Worm (Caenorhabditis elegans) whole organism, mixed stage, embryonic: ENCODE results near the gene F29B9.8.

Experiments used
- M03D4.4 ChIP-seq: sonication (generic microtip); optimal IDR thresholded peaks from 2 replicates; lab custom pipeline; 2017; ENCODE audit warnings: mild to moderate bottlenecking, missing genetic modification characterization, missing compliant biosample characterization
- blmp-1 ChIP-seq: fragments of 150-350 bp; optimal IDR thresholded peaks from 2 replicates; lab custom pipeline; 2014; ENCODE audit warnings: missing biosample characterization, missing genetic modification characterization
- ham-2 ChIP-seq: fragments of 200-800 bp; sonication (Bioruptor generic); optimal IDR thresholded peaks from 2 replicates; lab custom pipeline; 2018; ENCODE audit warnings: mild to moderate bottlenecking, missing genetic modification characterization, missing compliant biosample characterization
- mab-5 ChIP-seq: fragments of 150-350 bp; optimal IDR thresholded peaks from 2 replicates; lab custom pipeline; 2014; ENCODE audit warnings: missing biosample characterization, missing genetic modification characterization
- mep-1 ChIP-seq: fragments of 150-350 bp; optimal IDR thresholded peaks from 2 replicates; lab custom pipeline; 2017; ENCODE audit warnings: missing biosample characterization, missing genetic modification reagents, missing genetic modification characterization, inconsistent platforms
- mls-2 ChIP-seq: sonication (generic microtip); optimal IDR thresholded peaks from 2 replicates; lab custom pipeline; 2016; ENCODE audit warnings: mild to moderate bottlenecking, missing genetic modification characterization, moderate library complexity, missing compliant biosample characterization
- nhr-76 ChIP-seq: sonication (generic microtip); optimal IDR thresholded peaks from 2 replicates; lab custom pipeline; 2017; ENCODE audit warnings: missing biosample characterization, missing genetic modification characterization
- pha-4 ChIP-seq: fragments of 150-350 bp; optimal IDR thresholded peaks from 2 replicates; lab custom pipeline; 2018; ENCODE audit warnings: missing biosample characterization, missing genetic modification reagents, missing genetic modification characterization
- zip-8 ChIP-seq: fragments of 150-350 bp; optimal IDR thresholded peaks from 2 replicates; lab custom pipeline; 2014; ENCODE audit warnings: missing biosample characterization, missing genetic modification characterization
- ztf-11 ChIP-seq: fragments of 150-350 bp; optimal IDR thresholded peaks from 2 replicates; lab custom pipeline; 2014; ENCODE audit warnings: missing biosample characterization, missing genetic modification characterization

The F29B9.8 gene

DNA sequence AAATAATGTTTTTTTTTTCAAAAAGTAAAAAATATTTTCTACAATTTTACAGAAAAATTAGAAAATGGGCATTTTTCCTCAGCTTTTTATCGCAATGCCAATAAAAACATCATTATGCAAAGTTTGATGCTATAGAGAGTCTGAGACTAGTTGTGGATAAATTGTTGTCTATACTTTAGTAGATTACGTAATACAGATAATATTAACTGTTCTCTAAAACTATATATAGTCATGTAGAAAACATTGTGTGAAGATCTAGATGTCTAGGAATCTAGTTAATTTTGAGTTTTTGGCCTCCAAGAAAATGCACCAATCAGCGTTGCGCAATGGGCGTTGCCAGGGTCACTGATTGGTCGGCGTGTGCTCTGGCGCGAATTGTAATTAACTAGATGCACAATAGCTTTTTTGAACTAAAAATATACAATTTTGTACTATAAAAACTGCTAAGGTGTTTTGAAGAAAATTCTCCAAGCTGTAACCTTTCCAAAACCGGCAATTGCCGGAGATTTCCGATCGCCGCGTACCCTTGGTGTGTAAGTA, 38.9 kb downstream of the F29B9.8 start:
- no peak for TF ChIP-seq ztf-11
- TF ChIP-seq mls-2 = no peak
- TF ChIP-seq mab-5 (tag; lab: Kevin White, UChicago) = no peak
- TF ChIP-seq zip-8 = peak; percentile 52

DNA sequence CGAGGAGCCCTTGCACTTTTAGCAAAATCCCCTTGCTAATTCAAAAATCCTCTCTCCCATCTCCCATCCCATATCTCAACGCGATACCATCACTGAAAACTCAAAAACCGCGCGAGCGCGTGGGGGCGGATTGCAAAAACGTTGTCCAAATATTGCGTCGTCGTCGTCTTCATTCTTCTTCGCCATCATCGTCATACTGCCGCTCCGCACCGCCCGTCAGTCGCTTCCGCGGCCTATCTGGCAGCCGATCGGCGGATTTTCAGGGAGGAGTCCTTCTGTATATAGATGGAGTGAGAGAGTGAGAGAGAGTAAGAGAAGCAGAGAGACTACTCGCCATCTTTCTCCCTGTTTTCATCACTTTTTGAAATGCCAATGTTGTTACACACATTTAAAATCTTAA, 39.4 kb downstream of the F29B9.8 start:
- TF ChIP-seq ham-2 (GFP tag; lab: Kevin White, UChicago) (peak; percentile 29), ztf-11 (no peak)

DNA sequence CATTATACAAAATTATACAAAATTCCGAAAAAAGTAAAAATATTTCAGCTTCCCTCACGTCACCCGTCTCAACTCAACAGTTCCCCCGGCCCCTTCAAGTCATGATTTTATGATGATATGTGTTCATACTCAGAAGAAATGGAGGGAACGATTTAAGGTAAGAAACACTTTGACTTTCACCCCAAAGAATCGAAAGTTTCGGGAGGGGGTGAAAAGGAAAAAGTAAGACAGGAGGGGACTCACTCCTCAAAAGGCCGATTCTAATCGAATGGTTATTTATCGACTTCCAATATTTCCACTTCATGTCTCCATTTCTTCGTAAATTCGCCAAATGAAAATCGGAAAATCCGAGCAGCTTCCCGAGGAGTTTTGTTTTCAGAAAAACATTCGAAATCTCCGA, 40.7 kb downstream of the F29B9.8 start, which contains the start of gene bus-4:
Gene bus-4, plus strand, starts transcription at position 49 of the 400 bp plus-strand sequence.
- no peak for TF ChIP-seq pha-4 (tag; lab: Kevin White, UChicago)
- peak; percentile 11 for TF ChIP-seq blmp-1 (tag; lab: Kevin White, UChicago)

DNA sequence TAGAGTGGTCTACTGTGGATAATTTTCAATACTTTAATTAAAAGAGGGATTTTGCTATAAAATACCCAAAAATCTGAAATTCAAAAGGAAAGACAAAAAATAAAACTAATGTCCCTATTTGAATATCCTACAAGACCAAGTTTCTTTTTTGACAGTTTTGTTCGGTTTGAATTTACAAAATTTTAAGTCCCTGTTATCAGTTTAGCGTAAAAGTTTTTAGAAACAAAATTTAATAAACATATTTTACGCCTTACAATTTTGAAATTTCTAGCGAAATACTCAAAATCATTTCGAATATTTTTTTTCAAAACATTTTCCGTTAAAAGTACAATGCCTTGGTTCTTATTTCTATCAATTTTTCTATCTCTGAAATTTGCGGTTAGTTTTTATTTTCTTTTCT, 45.0 kb downstream of the F29B9.8 start, which contains the start of gene spe-51:
Gene spe-51, plus strand, starts transcription at position 301 of the 400 bp plus-strand sequence.
- TF ChIP-seq M03D4.4 (tag; lab: Kevin White, UChicago) (no peak), mls-2 (no peak), nhr-76 (tag; lab: Kevin White, UChicago) (no peak), mep-1 (tag; lab: Kevin White, UChicago) (no peak), ztf-11 (no peak)
- TF ChIP-seq, all 35 proteins: peak for 0
